Fruit fly (Drosophila melanogaster) whole organism, embryonic: ENCODE data around the gene yellow-f.

Experiments used
- Adf1 ChIP-seq: fragments of 200-800 bp; sonication (Bioruptor generic); IDR thresholded peaks from 2 replicates; pipeline ENCODE4 v1.3.6; 2022; ENCODE audit warnings: missing biosample characterization, missing genetic modification characterization
- CG10366 ChIP-seq: fragments of 200-800 bp; sonication (Bioruptor generic); IDR thresholded peaks from 2 replicates; pipeline ENCODE4 v1.3.6; 2022; ENCODE audit warnings: missing biosample characterization, missing genetic modification characterization
- CG11085 ChIP-seq: fragments of 200-800 bp; sonication (Bioruptor generic); IDR thresholded peaks from 2 replicates; pipeline ENCODE4 v1.3.6; 2022; ENCODE audit warnings: missing biosample characterization, missing genetic modification characterization
- CG12299 ChIP-seq: fragments of 200-800 bp; sonication (Bioruptor generic); optimal IDR thresholded peaks from 2 replicates; lab custom pipeline; 2018; ENCODE audit warnings: missing biosample characterization, mild to moderate bottlenecking, missing genetic modification characterization
- CG12391 ChIP-seq: fragments of 200-800 bp; sonication (Bioruptor generic); optimal IDR thresholded peaks from 3 replicates; lab custom pipeline; 2018; ENCODE audit warnings: missing biosample characterization, mild to moderate bottlenecking, missing genetic modification characterization, moderate library complexity
- CG13775 ChIP-seq: fragments of 200-800 bp; sonication (Bioruptor generic); optimal IDR thresholded peaks from 3 replicates; lab custom pipeline; 2017; ENCODE audit warnings: missing biosample characterization, mild to moderate bottlenecking, missing genetic modification characterization
- CG15696 ChIP-seq: fragments of 200-800 bp; sonication (Bioruptor generic); optimal IDR thresholded peaks from 2 replicates; lab custom pipeline; 2019; ENCODE audit warnings: missing biosample characterization, mild to moderate bottlenecking, missing genetic modification characterization, moderate library complexity
- CG17802 ChIP-seq: fragments of 200-800 bp; sonication (Bioruptor generic); optimal IDR thresholded peaks from 2 replicates; lab custom pipeline; 2018; ENCODE audit warnings: missing biosample characterization, mild to moderate bottlenecking, missing genetic modification characterization, moderate library complexity
- CG32772 ChIP-seq: fragments of 200-800 bp; sonication (Bioruptor generic); IDR thresholded peaks from 2 replicates; pipeline ENCODE4 v1.3.6; 2022; ENCODE audit warnings: missing biosample characterization, missing genetic modification characterization
- CG3995 ChIP-seq: fragments of 200-800 bp; sonication (Bioruptor generic); optimal IDR thresholded peaks from 3 replicates; lab custom pipeline; 2016; ENCODE audit warnings: missing biosample characterization, missing genetic modification characterization
- CG4617 ChIP-seq: fragments of 200-800 bp; sonication (Bioruptor generic); optimal IDR thresholded peaks from 3 replicates; lab custom pipeline; 2016; ENCODE audit warnings: missing biosample characterization, missing genetic modification characterization, borderline replicate concordance
- CG8089 ChIP-seq: fragments of 200-800 bp; sonication (Bioruptor generic); optimal IDR thresholded peaks from 3 replicates; lab custom pipeline; 2016; ENCODE audit warnings: missing biosample characterization, missing genetic modification characterization
- CG8281 ChIP-seq: fragments of 200-800 bp; sonication (Bioruptor generic); optimal IDR thresholded peaks from 2 replicates; lab custom pipeline; 2018; ENCODE audit warnings: missing biosample characterization, mild to moderate bottlenecking, missing genetic modification characterization, moderate library complexity
- CG8388 ChIP-seq: fragments of 200-800 bp; sonication (Bioruptor generic); optimal IDR thresholded peaks from 2 replicates; lab custom pipeline; 2019; ENCODE audit warnings: missing biosample characterization, mild to moderate bottlenecking, missing genetic modification characterization, moderate library complexity
- CG8478 ChIP-seq: fragments of >200 bp; optimal IDR thresholded peaks from 2 replicates; lab custom pipeline; 2018
- CG9437 ChIP-seq: fragments of 200-800 bp; sonication (Bioruptor generic); optimal IDR thresholded peaks from 2 replicates; lab custom pipeline; 2018; ENCODE audit warnings: missing biosample characterization, mild to moderate bottlenecking, missing genetic modification characterization
- D19A ChIP-seq: fragments of 200-800 bp; optimal IDR thresholded peaks from 3 replicates; lab custom pipeline; 2019; ENCODE audit warnings: missing biosample characterization, mild to moderate bottlenecking, missing genetic modification characterization, moderate library complexity
- Dbx ChIP-seq: fragments of 200-800 bp; sonication (Bioruptor generic); IDR thresholded peaks from 3 replicates; pipeline ENCODE4 v1.3.6; 2022; ENCODE audit warnings: missing biosample characterization, missing genetic modification characterization
- Doc3 ChIP-seq: fragments of 200-800 bp; sonication (Bioruptor generic); IDR thresholded peaks from 3 replicates; pipeline ENCODE4 v1.3.6; 2022; ENCODE audit warnings: missing biosample characterization, missing genetic modification characterization; ENCODE audit not compliant: partially characterized antibody
- Ets65A ChIP-seq: fragments of 200-800 bp; sonication (Bioruptor generic); peaks from one replicate; lab custom pipeline; 2016; ENCODE audit warnings: missing biosample characterization, missing genetic modification characterization
- Hey ChIP-seq: fragments of 200-800 bp; sonication (Bioruptor generic); optimal IDR thresholded peaks from 3 replicates; lab custom pipeline; 2018; ENCODE audit warnings: missing biosample characterization, mild to moderate bottlenecking, missing genetic modification characterization
- MESR4 ChIP-seq: fragments of 200-800 bp; sonication (Bioruptor generic); optimal IDR thresholded peaks from 2 replicates; lab custom pipeline; 2018; ENCODE audit warnings: missing biosample characterization, mild to moderate bottlenecking, missing genetic modification characterization, moderate library complexity
- Mes4 ChIP-seq: fragments of 200-800 bp; sonication (Bioruptor generic); optimal IDR thresholded peaks from 2 replicates; lab custom pipeline; 2016; ENCODE audit warnings: missing biosample characterization, missing genetic modification characterization
- NC2α ChIP-seq: fragments of 200-800 bp; sonication (Bioruptor generic); optimal IDR thresholded peaks from 2 replicates; lab custom pipeline; 2016; ENCODE audit warnings: missing biosample characterization, missing genetic modification characterization
- NC2β ChIP-seq: fragments of 200-800 bp; sonication (Bioruptor generic); optimal IDR thresholded peaks from 2 replicates; lab custom pipeline; 2016; ENCODE audit warnings: missing biosample characterization, missing genetic modification characterization
- Neu2 ChIP-seq: fragments of 200-800 bp; sonication (Bioruptor generic); optimal IDR thresholded peaks from 3 replicates; lab custom pipeline; 2016; ENCODE audit warnings: missing biosample characterization, missing genetic modification characterization, borderline replicate concordance
- Opbp ChIP-seq: fragments of 200-800 bp; sonication (Bioruptor generic); IDR thresholded peaks from 3 replicates; pipeline ENCODE4 v1.3.6; 2022; ENCODE audit warnings: missing biosample characterization, missing genetic modification characterization; ENCODE audit not compliant: partially characterized antibody
- Tbp ChIP-seq: fragments of >200 bp; optimal IDR thresholded peaks from 2 replicates; lab custom pipeline; 2018; ENCODE audit warnings: missing biosample characterization, missing genetic modification characterization
- ap ChIP-seq: fragments of 200-800 bp; sonication (Bioruptor generic); IDR thresholded peaks from 2 replicates; pipeline ENCODE4 v1.3.6; 2022; ENCODE audit warnings: missing biosample characterization, missing genetic modification characterization
- cg ChIP-seq: fragments of 200-800 bp; sonication (Bioruptor generic); optimal IDR thresholded peaks from 3 replicates; lab custom pipeline; 2019; ENCODE audit warnings: missing biosample characterization, mild to moderate bottlenecking, missing genetic modification characterization, moderate library complexity
- chif ChIP-seq, 2 experiments: fragments of 200-800 bp; sonication (Bioruptor generic); optimal IDR thresholded peaks; 3 replicates each; lab custom pipeline; 2016; ENCODE audit warnings: missing biosample characterization in 2 of 2, missing genetic modification characterization in 2 of 2
- chinmo ChIP-seq: fragments of 200-800 bp; sonication (Bioruptor generic); IDR thresholded peaks from 4 replicates; pipeline ENCODE4 v1.3.6; 2022; ENCODE audit warnings: missing biosample characterization, missing genetic modification characterization; ENCODE audit not compliant: partially characterized antibody
- crc ChIP-seq: fragments of 200-800 bp; sonication (Bioruptor generic); optimal IDR thresholded peaks from 2 replicates; lab custom pipeline; 2016; ENCODE audit warnings: missing biosample characterization, missing genetic modification characterization
- dpn ChIP-seq, 2 experiments: fragments of 200-800 bp; sonication (Bioruptor generic); optimal IDR thresholded peaks; 3 replicates each; lab custom pipeline; 2016; ENCODE audit warnings: missing biosample characterization in 2 of 2, missing genetic modification characterization in 2 of 2
- en ChIP-seq: fragments of 200-800 bp; sonication (Bioruptor generic); optimal IDR thresholded peaks from 2 replicates; lab custom pipeline; 2016; ENCODE audit warnings: missing biosample characterization, missing genetic modification characterization
- gsb-n ChIP-seq: fragments of 200-800 bp; sonication (Bioruptor generic); optimal IDR thresholded peaks from 3 replicates; lab custom pipeline; 2018; ENCODE audit warnings: missing biosample characterization, mild to moderate bottlenecking, missing genetic modification characterization
- lab ChIP-seq: fragments of 200-800 bp; sonication (Bioruptor generic); optimal IDR thresholded peaks from 3 replicates; lab custom pipeline; 2017; ENCODE audit warnings: missing biosample characterization, missing genetic modification characterization, mild to moderate bottlenecking, moderate library complexity, missing genetic modification reagents
- lilli ChIP-seq: fragments of 200-800 bp; sonication (Bioruptor generic); optimal IDR thresholded peaks from 3 replicates; lab custom pipeline; 2016; ENCODE audit warnings: missing biosample characterization, missing genetic modification characterization
- odd ChIP-seq: fragments of 200-800 bp; sonication (Bioruptor generic); optimal IDR thresholded peaks from 2 replicates; lab custom pipeline; 2017; ENCODE audit warnings: missing biosample characterization, mild to moderate bottlenecking, missing genetic modification characterization
- phol ChIP-seq: fragments of 200-800 bp; sonication (Bioruptor generic); optimal IDR thresholded peaks from 3 replicates; lab custom pipeline; 2018; ENCODE audit warnings: missing biosample characterization, mild to moderate bottlenecking, missing genetic modification characterization, moderate library complexity
- sc ChIP-seq, 3 experiments: fragments of >200 bp in 2 of 3; fragments of 200-800 bp in 1 of 3; sonication (Bioruptor generic) in 1 of 3; optimal IDR thresholded peaks; 2 replicates in 2 of 3; 3 replicates in 1 of 3; lab custom pipeline; 2017; ENCODE audit warnings: mild to moderate bottlenecking in 1 of 3, missing biosample characterization in 1 of 3, missing genetic modification characterization in 1 of 3, missing genetic modification reagents in 1 of 3
- sens-2 ChIP-seq: fragments of 200-800 bp; sonication (Bioruptor generic); IDR thresholded peaks from 2 replicates; pipeline ENCODE4 v1.3.6; 2022; ENCODE audit warnings: missing biosample characterization, missing genetic modification characterization
- slbo ChIP-seq: fragments of 200-800 bp; sonication (Bioruptor generic); IDR thresholded peaks from 2 replicates; pipeline ENCODE4 v1.3.6; 2022; ENCODE audit warnings: missing biosample characterization, missing genetic modification characterization
- slou ChIP-seq: fragments of 200-800 bp; sonication (Bioruptor generic); optimal IDR thresholded peaks from 3 replicates; lab custom pipeline; 2016; ENCODE audit warnings: missing biosample characterization, missing genetic modification characterization
- stwl ChIP-seq: fragments of 200-800 bp; sonication (Bioruptor generic); optimal IDR thresholded peaks from 3 replicates; lab custom pipeline; 2018; ENCODE audit warnings: missing biosample characterization, mild to moderate bottlenecking, missing genetic modification characterization, moderate library complexity
- trem ChIP-seq: fragments of 200-800 bp; optimal IDR thresholded peaks from 3 replicates; lab custom pipeline; 2019; ENCODE audit warnings: missing biosample characterization, mild to moderate bottlenecking, missing genetic modification characterization, moderate library complexity
- ttk ChIP-seq: fragments of 200-800 bp; sonication (Bioruptor generic); IDR thresholded peaks from 2 replicates; pipeline ENCODE4 v2.1.2; 2022; ENCODE audit warnings: missing biosample characterization, missing genetic modification characterization
- tx ChIP-seq: fragments of 200-800 bp; sonication (Bioruptor generic); optimal IDR thresholded peaks from 2 replicates; lab custom pipeline; 2016; ENCODE audit warnings: missing biosample characterization, missing genetic modification characterization
- zen2 ChIP-seq: fragments of 200-800 bp; sonication (Bioruptor generic); IDR thresholded peaks from 3 replicates; pipeline ENCODE4 v1.3.6; 2022; ENCODE audit warnings: missing biosample characterization, missing genetic modification characterization; ENCODE audit not compliant: partially characterized antibody

Gene yellow-f

DNA sequence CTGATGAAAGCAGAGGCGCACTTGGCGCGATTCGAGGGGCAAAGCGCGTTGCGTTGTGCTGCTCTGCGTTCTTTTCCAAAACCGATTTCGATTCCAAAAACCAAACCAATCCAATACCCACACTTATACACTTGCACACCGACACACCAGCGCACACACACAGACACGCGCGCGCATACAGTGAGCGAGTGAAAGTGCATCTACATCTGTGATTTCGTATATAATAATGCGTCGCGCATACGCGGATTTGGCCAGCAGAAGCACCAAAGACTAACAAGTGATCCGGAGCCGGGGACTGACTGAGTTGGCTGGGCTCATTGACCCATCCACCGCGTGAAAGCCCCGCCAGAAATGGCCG lies 5.2 kb upstream of the yellow-f start:
- TF ChIP-seq D19A (no peak), CG17802 (tag; lab: Kevin White, UChicago) (no peak), CG32772 (no peak), Neu2 (GFP tag; lab: Kevin White, UChicago) (no peak), Adf1 (GFP tag; lab: Robert Waterston, UW) (no peak), sc (optimal IDR thresholded peaks at IDR 0.05; lab: Kevin White, UChicago) (no peak), sc (GFP tag; optimal IDR thresholded peaks at IDR 0.05; lab: Kevin White, UChicago) (no peak), crc (no peak), CG4617 (peak; percentile 18), cg (GFP tag; lab: Kevin White, UChicago) (peak; percentile 92), gsb-n (tag; lab: Kevin White, UChicago) (no peak), Ets65A (peak; percentile 22), chinmo (GFP tag; lab: Robert Waterston, UW) (no peak), CG10366 (GFP tag; lab: Robert Waterston, UW) (no peak), zen2 (no peak), slou (GFP tag; lab: Kevin White, UChicago) (no peak), MESR4 (GFP tag; lab: Kevin White, UChicago) (peak; percentile 4), CG15696 (tag; lab: Kevin White, UChicago) (no peak), CG8478 (lab: Kevin White, UChicago) (peak; percentile 40), Tbp (GFP tag; lab: Kevin White, UChicago) (no peak), ap (GFP tag; lab: Robert Waterston, UW) (no peak), CG8388 (GFP tag; lab: Kevin White, UChicago) (peak; percentile 97), chif (GFP tag; optimal IDR thresholded peaks at IDR 0.05; lab: Kevin White, UChicago) (no peak), Opbp (0 out of 3 replicates have a peak, but pooled peaks have one; percentile 1)

DNA sequence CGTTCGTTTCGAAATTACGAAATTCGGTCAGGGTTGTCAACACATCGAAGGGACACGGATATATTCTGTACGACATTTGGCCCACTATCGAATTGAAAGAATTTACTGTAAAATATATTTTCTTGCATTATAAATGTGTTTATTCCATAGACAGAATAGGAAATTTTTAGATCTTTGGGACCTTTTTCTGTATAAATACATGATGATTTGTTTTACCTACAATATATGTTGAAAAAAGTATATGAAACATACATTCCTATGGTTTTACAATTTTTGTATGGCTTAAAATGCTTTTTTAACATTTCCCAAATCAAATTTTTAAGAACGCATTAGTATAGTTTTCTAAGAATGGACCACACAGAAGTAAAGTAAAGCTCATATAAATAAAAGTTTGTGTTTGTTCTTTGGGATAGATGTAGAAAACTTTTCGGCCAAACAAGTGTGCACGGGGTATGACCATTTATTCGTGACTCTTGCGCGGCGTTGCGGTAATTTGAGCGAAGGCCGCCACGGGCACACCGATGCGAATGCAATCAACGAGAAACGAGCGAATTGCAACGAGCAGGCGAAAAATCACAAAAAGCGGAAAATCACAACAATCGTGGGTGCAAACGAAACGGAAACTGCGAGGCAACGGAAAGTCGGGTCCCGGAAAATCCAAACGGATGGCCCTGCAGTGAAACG lies 4.7 kb upstream of the yellow-f start, which contains the start of the genes CG17327, CG44194 and CG7518:
TSS of gene CG17327 (minus strand) at position 177 of the 684 bp plus-strand sequence.
TSS of gene CG44194 (minus strand) at position 177 of the 684 bp plus-strand sequence.
TSS of gene CG7518 (plus strand) at position 540 of the 684 bp plus-strand sequence.
- TF ChIP-seq trem (tag; lab: Kevin White, UChicago), result peak; percentile 38
- TF ChIP-seq Adf1 (GFP tag; lab: Robert Waterston, UW), result no peak
- peak; percentile 35 to 39 for TF ChIP-seq dpn (GFP tag; optimal IDR thresholded peaks at IDR 0.05; lab: Kevin White, UChicago)
- TF ChIP-seq odd (GFP tag; lab: Kevin White, UChicago), result no peak
- TF ChIP-seq CG8281, result no peak
- TF ChIP-seq en (GFP tag; lab: Kevin White, UChicago), result no peak
- no peak for TF ChIP-seq Dbx
- peak; percentile 34; the same call in 1 of the 2 replicates for TF ChIP-seq sens-2
- TF ChIP-seq NC2β (GFP tag; lab: Kevin White, UChicago), result no peak
- TF ChIP-seq CG12391 (tag; lab: Kevin White, UChicago), result peak; percentile 66
- TF ChIP-seq tx (GFP tag; lab: Kevin White, UChicago), result peak; percentile 16
- no peak for TF ChIP-seq gsb-n (tag; lab: Kevin White, UChicago)
- TF ChIP-seq lilli (GFP tag; lab: Kevin White, UChicago), result peak; percentile 30
- peak; percentile 50 for TF ChIP-seq CG13775 (GFP tag; lab: Kevin White, UChicago)
- no peak for TF ChIP-seq lab (GFP tag; lab: Kevin White, UChicago)
- TF ChIP-seq Doc3 (GFP tag; lab: Robert Waterston, UW), result no peak; the same call in 2 of the 3 replicates
- TF ChIP-seq stwl, result peak; percentile 41
- no peak for TF ChIP-seq Mes4 (GFP tag; lab: Kevin White, UChicago)
- TF ChIP-seq NC2α (GFP tag; lab: Kevin White, UChicago), result no peak
- peak; percentile 80; the same call in 2 of the 4 replicates for TF ChIP-seq chinmo (GFP tag; lab: Robert Waterston, UW)
- TF ChIP-seq phol, result peak; percentile 56
- TF ChIP-seq CG9437 (GFP tag; lab: Kevin White, UChicago), result peak; percentile 21
- no peak for TF ChIP-seq CG12299
- TF ChIP-seq Hey, result no peak
- TF ChIP-seq CG3995, result peak; percentile 83
- no peak for TF ChIP-seq CG11085 (GFP tag; lab: Robert Waterston, UW)
- TF ChIP-seq CG8089 (GFP tag; lab: Kevin White, UChicago), result peak; percentile 17
- no peak for TF ChIP-seq ttk (GFP tag; lab: Robert Waterston, UW)
- TF ChIP-seq slbo (GFP tag; lab: Robert Waterston, UW), result peak; percentile 56
